Worm (Caenorhabditis elegans): ENCODE data around the gene his-4.

his-4 gene

DNA sequence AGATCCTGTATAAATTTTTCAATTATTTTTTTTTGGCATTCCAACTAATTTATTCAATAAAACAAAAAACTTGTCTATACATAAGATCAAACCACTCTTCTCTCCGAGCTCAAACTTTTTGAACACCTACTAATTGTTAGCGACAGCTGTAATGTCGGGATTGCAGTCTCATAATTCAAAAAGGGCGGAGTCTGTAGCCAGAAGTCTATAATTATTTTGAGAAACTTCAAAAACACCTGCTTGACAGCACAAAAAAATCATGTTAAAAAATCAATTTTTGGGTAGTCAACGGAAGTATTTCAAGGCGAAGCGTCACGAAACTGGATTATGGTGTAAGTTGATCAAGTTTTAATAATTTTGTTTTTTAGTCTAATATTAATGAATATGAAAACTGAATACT is 20.3 kb downstream of the his-4 start, which contains the start of gene srx-44:
Gene srx-44 (plus strand): TSS at position 301 of the 400 bp plus-strand sequence.
- TF ChIP-seq ceh-16 (tag; optimal IDR thresholded peaks at IDR 0.05) (no peak), skn-1 (tag; optimal IDR thresholded peaks at IDR 0.05) (no peak), ama-1 (optimal IDR thresholded peaks at IDR 0.05) (no peak), C34F6.9 (tag; optimal IDR thresholded peaks at IDR 0.05) (no peak), mab-5 (tag; optimal IDR thresholded peaks at IDR 0.05) (no peak), egl-27 (tag; optimal IDR thresholded peaks at IDR 0.05) (no peak), nhr-237 (tag; optimal IDR thresholded peaks at IDR 0.05) (no peak), R02D3.7 (tag; optimal IDR thresholded peaks at IDR 0.05) (no peak), aly-2 (tag; optimal IDR thresholded peaks at IDR 0.05) (no peak), ZK546.5 (tag; optimal IDR thresholded peaks at IDR 0.05) (no peak), lsy-2 (tag; optimal IDR thresholded peaks at IDR 0.05) (no peak), F13H6.1 (tag; optimal IDR thresholded peaks at IDR 0.05) (no peak), ceh-82 (tag; optimal IDR thresholded peaks at IDR 0.05) (no peak), nhr-6 (tag; optimal IDR thresholded peaks at IDR 0.05) (no peak), ztf-4 (tag; optimal IDR thresholded peaks at IDR 0.05) (no peak), fos-1 (tag; optimal IDR thresholded peaks at IDR 0.05) (no peak), lin-39 (tag; optimal IDR thresholded peaks at IDR 0.05) (no peak), elt-3 (tag; optimal IDR thresholded peaks at IDR 0.05) (no peak), unc-55 (GFP tag; optimal IDR thresholded peaks at IDR 0.05) (no peak), nhr-23 (tag; optimal IDR thresholded peaks at IDR 0.05) (no peak)

DNA sequence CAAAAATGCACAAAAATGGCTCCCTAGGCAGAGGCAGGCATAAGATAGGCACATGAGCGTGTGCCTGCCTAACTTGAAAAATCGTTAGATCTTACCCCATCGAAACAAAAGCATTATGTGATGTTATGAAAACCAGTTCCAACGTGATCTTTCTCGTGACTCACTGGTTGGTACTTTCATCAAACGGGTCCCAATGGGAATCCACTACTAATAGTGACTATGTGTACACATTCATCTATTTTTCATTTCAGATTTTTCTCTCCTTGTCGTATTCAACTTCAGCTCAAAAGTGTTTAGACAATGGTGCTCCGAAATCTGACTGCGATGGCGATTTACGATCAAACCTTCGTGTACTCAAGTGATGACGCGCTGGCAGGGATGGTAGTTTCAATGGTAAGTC is 22.6 kb downstream of the his-4 start, which contains the start of gene srx-43:
Gene srx-43 (plus strand): TSS at position 301 of the 400 bp plus-strand sequence.
- TF ChIP-seq sma-9 (GFP tag; optimal IDR thresholded peaks at IDR 0.05) (no peak), sma-9 (tag; optimal IDR thresholded peaks at IDR 0.05) (no peak), F13H6.1 (tag; optimal IDR thresholded peaks at IDR 0.05) (no peak), lsy-2 (tag; optimal IDR thresholded peaks at IDR 0.05) (no peak), lin-13 (GFP tag; optimal IDR thresholded peaks at IDR 0.05) (no peak), mab-5 (tag; optimal IDR thresholded peaks at IDR 0.05) (no peak), elt-1 (tag; optimal IDR thresholded peaks at IDR 0.05) (no peak), nhr-11 (tag; optimal IDR thresholded peaks at IDR 0.05) (no peak), ztf-4 (tag; optimal IDR thresholded peaks at IDR 0.05) (no peak), unc-55 (GFP tag; optimal IDR thresholded peaks at IDR 0.05) (no peak), peb-1 (tag; optimal IDR thresholded peaks at IDR 0.05) (no peak), Y55F3AM.14 (GFP tag; optimal IDR thresholded peaks at IDR 0.05) (no peak)

DNA sequence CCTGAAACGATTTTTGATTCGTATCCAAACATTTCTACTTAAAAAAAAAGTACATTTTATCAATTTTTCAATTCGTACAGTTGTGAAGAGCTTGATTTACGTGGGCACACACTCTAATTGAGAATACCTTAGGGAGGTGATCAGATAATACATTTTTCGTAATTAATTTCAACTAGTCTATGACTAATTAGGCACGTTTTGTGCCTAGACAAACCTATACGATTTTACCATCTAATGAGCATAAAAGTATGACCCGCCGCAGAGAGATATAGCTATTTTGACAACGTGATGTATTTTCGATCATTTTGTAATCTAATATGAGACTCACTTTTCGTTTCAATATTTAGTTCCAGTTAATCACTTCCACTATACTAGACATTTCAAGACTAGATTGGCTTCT is 23.3 kb downstream of the his-4 start:
- TF ChIP-seq ama-1 (optimal IDR thresholded peaks at IDR 0.05) (no peak), nhr-23 (tag; optimal IDR thresholded peaks at IDR 0.05) (no peak), sma-3 (GFP tag; optimal IDR thresholded peaks at IDR 0.05) (no peak), ztf-1 (GFP tag; conservative IDR thresholded peaks at IDR 0.05) (no peak), lsy-2 (tag; optimal IDR thresholded peaks at IDR 0.05) (no peak), peb-1 (tag; optimal IDR thresholded peaks at IDR 0.05) (no peak), nhr-129 (tag; optimal IDR thresholded peaks at IDR 0.05) (no peak), crh-2 (tag; optimal IDR thresholded peaks at IDR 0.05) (no peak), ceh-82 (tag; optimal IDR thresholded peaks at IDR 0.05) (no peak), ZK546.5 (tag; optimal IDR thresholded peaks at IDR 0.05) (no peak), lin-13 (GFP tag; optimal IDR thresholded peaks at IDR 0.05) (no peak), C34F6.9 (tag; optimal IDR thresholded peaks at IDR 0.05) (no peak), nhr-77 (tag; optimal IDR thresholded peaks at IDR 0.05) (no peak), fos-1 (tag; optimal IDR thresholded peaks at IDR 0.05) (no peak), snpc-4 (tag; optimal IDR thresholded peaks at IDR 0.05) (no peak), F13H6.1 (tag; optimal IDR thresholded peaks at IDR 0.05) (no peak), lin-39 (tag; optimal IDR thresholded peaks at IDR 0.05) (no peak), blmp-1 (tag; optimal IDR thresholded peaks at IDR 0.05; ENCODE audit: insufficient read depth) (no peak), skn-1 (tag; optimal IDR thresholded peaks at IDR 0.05) (no peak)

DNA sequence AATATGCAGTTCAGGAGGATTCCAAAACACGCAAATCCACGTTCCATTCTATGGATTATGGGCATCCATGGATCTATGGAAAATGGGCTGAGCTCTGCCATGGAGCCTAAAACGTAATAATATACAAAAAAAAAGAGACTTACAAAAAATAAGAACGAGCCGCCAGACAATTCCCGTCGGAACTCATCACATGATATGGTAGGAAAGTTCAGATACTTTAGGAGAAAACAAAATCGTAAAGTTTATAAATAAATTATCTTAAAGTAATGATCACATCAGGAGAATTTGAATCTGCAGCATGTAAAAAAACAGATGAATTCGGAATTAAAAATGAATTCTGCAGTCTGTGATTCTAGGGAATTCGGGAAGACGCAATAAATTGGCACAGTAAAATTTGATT is 24.7 kb downstream of the his-4 start, which contains the start of gene str-232:
Gene str-232 (minus strand): TSS at position 101 of the 400 bp plus-strand sequence.
- no peak for TF ChIP-seq ceh-16 (tag; optimal IDR thresholded peaks at IDR 0.05)
- no peak for TF ChIP-seq lsy-2 (tag; optimal IDR thresholded peaks at IDR 0.05)
- TF ChIP-seq elt-3 (tag; optimal IDR thresholded peaks at IDR 0.05): no peak
- TF ChIP-seq nhr-129 (tag; optimal IDR thresholded peaks at IDR 0.05): no peak
- TF ChIP-seq zag-1 (tag; optimal IDR thresholded peaks at IDR 0.05): no peak
- no peak for TF ChIP-seq mdl-1 (tag; optimal IDR thresholded peaks at IDR 0.05)
- TF ChIP-seq alr-1 (tag; optimal IDR thresholded peaks at IDR 0.05): no peak
- TF ChIP-seq nhr-21 (tag; optimal IDR thresholded peaks at IDR 0.05): no peak

Data from whole organism, L2 larva.